Worm (Caenorhabditis elegans) whole organism, L2 larva: Measurements from ENCODE around the gene cpna-5.

Experiments
- C34F6.9 ChIP-seq: fragments of 150-350 bp; optimal IDR thresholded peaks from 2 replicates; lab custom pipeline; 2014; ENCODE audit warnings: missing biosample characterization, missing genetic modification characterization
- F13H6.1 ChIP-seq: sonication (generic microtip); optimal IDR thresholded peaks from 2 replicates; lab custom pipeline; 2016; ENCODE audit warnings: missing genetic modification characterization, missing compliant biosample characterization
- R02D3.7 ChIP-seq: fragments of 150-350 bp; optimal IDR thresholded peaks from 2 replicates; lab custom pipeline; 2014; ENCODE audit warnings: missing biosample characterization, missing genetic modification characterization
- Y55F3AM.14 ChIP-seq: fragments of 200-800 bp; sonication (Bioruptor generic); optimal IDR thresholded peaks from 2 replicates; lab custom pipeline; 2018; ENCODE audit warnings: mild to moderate bottlenecking, missing genetic modification characterization, missing compliant biosample characterization
- ZK546.5 ChIP-seq: sonication (generic microtip); optimal IDR thresholded peaks from 2 replicates; lab custom pipeline; 2017; ENCODE audit warnings: missing biosample characterization, missing genetic modification characterization
- alr-1 ChIP-seq: fragments of 150-350 bp; optimal IDR thresholded peaks from 2 replicates; lab custom pipeline; 2014; ENCODE audit warnings: missing biosample characterization, missing genetic modification characterization
- ama-1 ChIP-seq: fragments of 150-350 bp; optimal IDR thresholded peaks from 2 replicates; lab custom pipeline; 2018; ENCODE audit warnings: inconsistent platforms
- ceh-16 ChIP-seq: fragments of 150-350 bp; optimal IDR thresholded peaks from 2 replicates; lab custom pipeline; 2014; ENCODE audit warnings: missing biosample characterization, missing genetic modification characterization
- ceh-82 ChIP-seq: fragments of 150-350 bp; optimal IDR thresholded peaks from 2 replicates; lab custom pipeline; 2014; ENCODE audit warnings: missing biosample characterization, missing genetic modification characterization
- crh-2 ChIP-seq: sonication (generic microtip); optimal IDR thresholded peaks from 2 replicates; lab custom pipeline; 2017; ENCODE audit warnings: missing biosample characterization, missing genetic modification characterization
- dmd-4 ChIP-seq: sonication (generic microtip); optimal IDR thresholded peaks from 2 replicates; lab custom pipeline; 2017; ENCODE audit warnings: missing biosample characterization, missing genetic modification characterization
- egl-27 ChIP-seq: sonication (generic microtip); optimal IDR thresholded peaks from 3 replicates; lab custom pipeline; 2017; ENCODE audit warnings: missing biosample characterization, missing genetic modification reagents, missing genetic modification characterization
- elt-1 ChIP-seq: fragments of 150-350 bp; optimal IDR thresholded peaks from 2 replicates; lab custom pipeline; 2014; ENCODE audit warnings: missing biosample characterization, missing genetic modification characterization
- elt-3 ChIP-seq: sonication (generic microtip); optimal IDR thresholded peaks from 2 replicates; lab custom pipeline; 2017; ENCODE audit warnings: missing biosample characterization, missing genetic modification characterization
- fos-1 ChIP-seq: fragments of 150-350 bp; optimal IDR thresholded peaks from 2 replicates; lab custom pipeline; 2014; ENCODE audit warnings: missing biosample characterization, missing genetic modification characterization
- lin-11 ChIP-seq: fragments of 150-350 bp; sonication (generic microtip); optimal IDR thresholded peaks from 2 replicates; lab custom pipeline; 2014; ENCODE audit warnings: missing biosample characterization, missing genetic modification characterization, inconsistent platforms, mixed read lengths
- lin-13 ChIP-seq: fragments of 150-350 bp; optimal IDR thresholded peaks from 2 replicates; lab custom pipeline; 2014; ENCODE audit warnings: missing biosample characterization, missing genetic modification reagents, missing genetic modification characterization
- lin-39 ChIP-seq: fragments of 150-350 bp; optimal IDR thresholded peaks from 2 replicates; lab custom pipeline; 2014; ENCODE audit warnings: missing biosample characterization, missing genetic modification reagents, missing genetic modification characterization
- lsy-2 ChIP-seq, 2 experiments: fragments of 150-350 bp in 1 of 2; sonication (generic microtip) in 1 of 2; optimal IDR thresholded peaks; 2 replicates each; lab custom pipeline; 2014 to 2017; ENCODE audit warnings: missing biosample characterization in 2 of 2, missing genetic modification characterization in 2 of 2
- mbf-1 ChIP-seq: sonication (generic microtip); optimal IDR thresholded peaks from 2 replicates; lab custom pipeline; 2017; ENCODE audit warnings: missing biosample characterization, missing genetic modification characterization
- mdl-1 ChIP-seq, 2 experiments: fragments of 150-350 bp in 1 of 2; sonication (generic microtip) in 1 of 2; optimal IDR thresholded peaks; 2 replicates each; lab custom pipeline; 2017; ENCODE audit warnings: missing biosample characterization in 2 of 2, missing genetic modification characterization in 2 of 2
- nhr-10 ChIP-seq: sonication (generic microtip); optimal IDR thresholded peaks from 2 replicates; lab custom pipeline; 2017; ENCODE audit warnings: missing biosample characterization, missing genetic modification characterization
- nhr-11 ChIP-seq: fragments of 150-350 bp; optimal IDR thresholded peaks from 2 replicates; lab custom pipeline; 2014; ENCODE audit warnings: missing biosample characterization, missing genetic modification characterization
- nhr-12 ChIP-seq: fragments of 150-350 bp; optimal IDR thresholded peaks from 2 replicates; lab custom pipeline; 2014; ENCODE audit warnings: missing biosample characterization, missing genetic modification characterization
- nhr-129 ChIP-seq: fragments of 150-350 bp; optimal IDR thresholded peaks from 2 replicates; lab custom pipeline; 2014; ENCODE audit warnings: missing biosample characterization, missing genetic modification characterization
- nhr-23 ChIP-seq: fragments of 150-350 bp; optimal IDR thresholded peaks from 2 replicates; lab custom pipeline; 2014; ENCODE audit warnings: missing biosample characterization, missing genetic modification reagents, missing genetic modification characterization
- nhr-25 ChIP-seq: fragments of 150-350 bp; sonication (generic microtip); optimal IDR thresholded peaks from 3 replicates; lab custom pipeline; 2014; ENCODE audit warnings: missing biosample characterization, missing genetic modification characterization
- nhr-6 ChIP-seq: fragments of 150-350 bp; optimal IDR thresholded peaks from 2 replicates; lab custom pipeline; 2014; ENCODE audit warnings: missing biosample characterization, missing genetic modification characterization
- nhr-77 ChIP-seq: fragments of 150-350 bp; optimal IDR thresholded peaks from 2 replicates; lab custom pipeline; 2014; ENCODE audit warnings: missing biosample characterization, missing genetic modification characterization
- peb-1 ChIP-seq: fragments of 150-350 bp; optimal IDR thresholded peaks from 2 replicates; lab custom pipeline; 2014; ENCODE audit warnings: missing biosample characterization, missing genetic modification characterization
- sem-4 ChIP-seq: fragments of 150-350 bp; optimal IDR thresholded peaks from 2 replicates; lab custom pipeline; 2014; ENCODE audit warnings: missing biosample characterization, missing genetic modification reagents, missing genetic modification characterization
- skn-1 ChIP-seq: sonication (generic microtip); optimal IDR thresholded peaks from 2 replicates; lab custom pipeline; 2017; ENCODE audit warnings: missing biosample characterization, missing genetic modification characterization
- sma-9 ChIP-seq, 2 experiments: fragments of 150-350 bp in 1 of 2; sonication (generic microtip) in 1 of 2; optimal IDR thresholded peaks; 2 replicates each; lab custom pipeline; 2014 to 2016; ENCODE audit warnings: missing genetic modification characterization in 2 of 2, mild to moderate bottlenecking in 1 of 2, missing biosample characterization in 1 of 2, missing compliant biosample characterization in 1 of 2, missing genetic modification reagents in 1 of 2, moderate library complexity in 1 of 2
- unc-39 ChIP-seq: fragments of 150-350 bp; optimal IDR thresholded peaks from 2 replicates; lab custom pipeline; 2014; ENCODE audit warnings: missing biosample characterization, missing genetic modification characterization
- unc-55 ChIP-seq: fragments of 150-350 bp; sonication (generic microtip); optimal IDR thresholded peaks from 3 replicates; lab custom pipeline; 2014; ENCODE audit warnings: missing biosample characterization, missing genetic modification reagents, missing genetic modification characterization
- unc-62 ChIP-seq: fragments of 150-350 bp; optimal IDR thresholded peaks from 2 replicates; lab custom pipeline; 2014; ENCODE audit warnings: missing biosample characterization, missing genetic modification reagents, missing genetic modification characterization
- zag-1 ChIP-seq: fragments of 150-350 bp; optimal IDR thresholded peaks from 2 replicates; lab custom pipeline; 2014; ENCODE audit warnings: missing biosample characterization, missing genetic modification characterization
- ztf-1 ChIP-seq: fragments of 200-800 bp; sonication (Bioruptor generic); conservative IDR thresholded peaks from 2 replicates; pipeline ENCODE4 v1.3.6; 2022; ENCODE audit warnings: missing genetic modification characterization, missing compliant biosample characterization
- ztf-11 ChIP-seq: sonication (generic microtip); optimal IDR thresholded peaks from 2 replicates; lab custom pipeline; 2017; ENCODE audit warnings: missing biosample characterization, missing genetic modification characterization

cpna-5 gene

DNA sequence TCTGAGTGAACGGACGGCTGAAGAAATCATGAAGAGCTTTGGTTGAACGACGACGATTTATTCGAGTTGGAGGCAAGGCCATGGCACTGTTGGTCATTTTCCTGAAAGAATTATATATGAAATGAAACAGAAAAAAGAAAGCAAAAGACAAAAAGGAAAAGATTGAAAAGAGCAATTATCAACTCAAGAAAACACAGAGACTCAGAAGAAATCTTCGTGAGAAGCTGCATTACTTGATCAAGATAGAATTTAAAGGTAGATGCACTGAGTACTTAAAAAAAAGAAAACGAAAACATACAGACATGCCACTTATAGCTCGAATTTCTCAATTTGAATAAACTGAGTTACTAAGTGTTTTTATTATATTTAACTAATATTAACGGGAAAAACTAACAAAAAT is at the start of gene cpna-5:
Gene cpna-5, minus strand, starts transcription at position 101 of the 400 bp plus-strand sequence.
- TF ChIP-seq F13H6.1 (tag; lab: Kevin White, UChicago) (no peak), ceh-16 (no peak), nhr-129 (tag; lab: Kevin White, UChicago) (no peak), C34F6.9 (tag; lab: Kevin White, UChicago) (no peak), Y55F3AM.14 (GFP tag; lab: Kevin White, UChicago) (no peak)

DNA sequence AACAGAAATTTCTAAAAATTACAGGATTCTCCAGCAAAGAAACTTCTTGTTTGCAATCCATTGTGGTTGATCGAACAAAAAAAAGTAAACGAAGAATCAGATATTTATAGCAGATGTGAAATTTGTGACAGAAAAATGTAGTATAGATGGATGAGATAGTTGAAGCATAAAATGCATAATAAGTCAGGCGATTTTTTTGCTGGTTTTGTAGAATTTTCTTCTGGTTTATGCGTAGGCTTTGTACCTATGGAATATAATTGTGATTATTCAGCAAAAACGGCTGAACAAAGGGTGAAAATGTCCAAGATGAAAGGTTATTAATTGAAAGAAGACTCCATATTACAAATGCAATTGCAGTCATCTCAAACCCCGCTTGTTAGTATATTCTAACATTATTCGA is 47.1 kb upstream of the cpna-5 start, which contains the start of gene srh-39:
Gene srh-39, minus strand, starts transcription at position 101 of the 400 bp plus-strand sequence.
- TF ChIP-seq peb-1 (tag; lab: Kevin White, UChicago) (no peak), lsy-2 (tag; optimal IDR thresholded peaks at IDR 0.05; lab: Kevin White, UChicago) (no peak), ceh-16 (no peak), ztf-11 (tag; lab: Kevin White, UChicago) (no peak), unc-62 (GFP tag; lab: Kevin White, UChicago) (no peak), alr-1 (tag; lab: Kevin White, UChicago) (no peak), elt-3 (tag; lab: Kevin White, UChicago) (no peak), unc-39 (tag; lab: Kevin White, UChicago) (no peak), ZK546.5 (no peak), R02D3.7 (tag; lab: Kevin White, UChicago) (no peak), lin-13 (GFP tag; lab: Kevin White, UChicago) (no peak), elt-1 (tag; lab: Kevin White, UChicago) (no peak), crh-2 (tag; lab: Kevin White, UChicago) (no peak)

DNA sequence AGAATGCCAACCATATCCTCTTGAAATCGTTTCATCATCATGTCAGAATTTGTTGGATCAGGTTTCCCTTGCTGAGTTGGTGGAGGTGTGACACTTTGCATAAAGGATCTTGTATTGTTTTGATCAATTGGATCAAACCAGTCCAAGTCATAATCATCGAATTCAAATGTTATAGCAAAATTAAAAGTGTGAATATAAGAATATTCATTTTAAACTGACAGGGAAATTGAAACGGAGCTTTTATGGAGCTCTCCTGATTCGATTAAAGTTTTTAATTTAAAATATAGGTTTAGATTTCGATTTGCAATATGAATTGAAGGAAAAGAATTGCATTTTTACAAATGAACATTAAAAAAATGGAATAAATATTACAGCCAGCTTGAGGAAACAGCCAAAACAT is 45.2 kb upstream of the cpna-5 start, which contains the start of gene B0228.9:
Gene B0228.9, minus strand, starts transcription at position 101 of the 400 bp plus-strand sequence.
- no peak for TF ChIP-seq ceh-16
- no peak for TF ChIP-seq ztf-1 (GFP tag; lab: Robert Waterston, UW)
- TF ChIP-seq mdl-1 (tag; optimal IDR thresholded peaks at IDR 0.05; lab: Kevin White, UChicago), result no peak
- no peak for TF ChIP-seq F13H6.1 (tag; lab: Kevin White, UChicago)
- no peak for TF ChIP-seq unc-62 (GFP tag; lab: Kevin White, UChicago)
- TF ChIP-seq lin-11, result no peak
- no peak for TF ChIP-seq dmd-4 (tag; lab: Kevin White, UChicago)
- no peak for TF ChIP-seq ama-1

DNA sequence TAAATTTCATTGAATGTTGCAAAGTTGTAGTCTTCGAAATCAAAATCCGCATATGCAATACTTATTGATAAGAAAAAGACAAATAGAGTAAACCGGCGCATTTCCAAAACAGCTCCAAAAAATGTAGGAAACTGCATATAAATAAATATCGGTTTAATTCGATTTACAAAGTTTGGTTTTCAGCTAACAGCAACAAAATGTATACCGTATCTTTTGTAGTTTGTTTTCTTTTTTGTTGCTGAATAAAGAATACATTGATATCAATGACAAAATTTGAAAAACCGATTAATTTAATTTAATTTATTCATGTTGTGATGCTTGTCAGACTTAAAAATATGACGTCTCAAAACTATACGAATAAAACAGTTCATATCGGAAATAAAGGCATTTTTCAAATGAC is 43.0 kb upstream of the cpna-5 start, which contains the start of gene B0228.8:
Gene B0228.8, minus strand, starts transcription at position 101 of the 400 bp plus-strand sequence.
- TF ChIP-seq lin-13 (GFP tag; lab: Kevin White, UChicago) (no peak), nhr-77 (no peak), zag-1 (tag; lab: Kevin White, UChicago) (no peak), nhr-12 (tag; lab: Kevin White, UChicago) (no peak), nhr-11 (tag; lab: Kevin White, UChicago) (no peak), unc-62 (GFP tag; lab: Kevin White, UChicago) (no peak), nhr-25 (tag; lab: Kevin White, UChicago) (no peak), lin-11 (no peak), R02D3.7 (tag; lab: Kevin White, UChicago) (no peak), alr-1 (tag; lab: Kevin White, UChicago) (no peak), sma-9 (GFP tag; optimal IDR thresholded peaks at IDR 0.05; lab: Kevin White, UChicago) (no peak), sma-9 (tag; optimal IDR thresholded peaks at IDR 0.05; lab: Kevin White, UChicago) (no peak), mbf-1 (tag; lab: Kevin White, UChicago) (no peak), F13H6.1 (tag; lab: Kevin White, UChicago) (no peak), lin-39 (tag; lab: Kevin White, UChicago) (no peak), mdl-1 (tag; optimal IDR thresholded peaks at IDR 0.05; lab: Kevin White, UChicago) (no peak), nhr-129 (tag; lab: Kevin White, UChicago) (no peak)

DNA sequence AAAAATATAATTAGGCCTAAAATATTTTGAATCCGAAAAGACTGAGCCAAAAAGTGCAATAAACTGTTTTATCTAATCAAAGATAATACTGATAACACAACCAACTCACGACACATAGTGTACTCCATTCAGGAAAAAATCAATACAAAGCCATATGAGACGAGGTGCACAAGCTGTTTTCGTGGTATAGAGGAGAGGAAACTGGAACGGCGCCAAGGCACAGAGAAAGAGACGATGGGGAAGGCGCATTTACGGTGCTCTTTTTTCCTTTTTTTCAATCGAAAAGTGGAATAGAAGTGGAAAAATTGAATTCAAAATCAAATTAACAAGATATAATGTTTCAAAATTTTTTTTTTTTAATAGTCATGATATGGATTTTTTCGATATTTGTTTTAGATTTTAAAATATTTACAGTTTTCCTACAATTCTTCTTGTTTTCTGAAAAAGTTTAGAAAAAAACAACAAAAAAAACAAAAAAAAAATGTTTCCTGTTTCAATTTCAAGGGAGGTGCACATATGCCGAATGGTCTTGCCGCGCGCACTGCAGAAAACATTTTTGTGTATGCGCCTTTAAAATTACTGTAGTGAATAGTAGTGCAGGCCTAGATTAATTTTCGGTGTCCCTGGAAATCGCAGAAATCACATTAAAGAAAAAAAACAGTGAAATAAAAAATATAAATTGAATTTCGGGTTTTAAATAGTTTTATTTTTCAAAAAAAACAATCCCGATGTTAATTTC is 40.2 kb upstream of the cpna-5 start, which contains the start of gene B0228.7:
Gene B0228.7, minus strand, starts transcription at position 627 of the 739 bp plus-strand sequence.
- TF ChIP-seq Y55F3AM.14 (GFP tag; lab: Kevin White, UChicago) (no peak), nhr-23 (no peak), unc-55 (GFP tag; lab: Kevin White, UChicago) (peak; percentile 57), skn-1 (peak; percentile 39), elt-3 (tag; lab: Kevin White, UChicago) (no peak), ceh-82 (no peak), ztf-1 (GFP tag; lab: Robert Waterston, UW) (no peak), egl-27 (tag; lab: Kevin White, UChicago) (no peak), nhr-10 (no peak), sma-9 (GFP tag; optimal IDR thresholded peaks at IDR 0.05; lab: Kevin White, UChicago) (peak; percentile 61), sma-9 (tag; optimal IDR thresholded peaks at IDR 0.05; lab: Kevin White, UChicago) (no peak), lsy-2 (tag; optimal IDR thresholded peaks at IDR 0.05; lab: Kevin White, UChicago) (peak in 1 of 2 experiments; percentile 64), nhr-129 (tag; lab: Kevin White, UChicago) (peak; percentile 55), nhr-6 (tag; lab: Kevin White, UChicago) (no peak), ceh-16 (no peak), ZK546.5 (no peak), C34F6.9 (tag; lab: Kevin White, UChicago) (peak; percentile 19), lin-13 (GFP tag; lab: Kevin White, UChicago) (peak; percentile 46), sem-4 (tag; lab: Kevin White, UChicago) (no peak), fos-1 (tag; lab: Kevin White, UChicago) (peak; percentile 37), zag-1 (tag; lab: Kevin White, UChicago) (no peak), ama-1 (no peak), crh-2 (tag; lab: Kevin White, UChicago) (peak; percentile 50)
